Worm (Caenorhabditis elegans): ENCODE results near the gene dop-5.

Gene dop-5

DNA sequence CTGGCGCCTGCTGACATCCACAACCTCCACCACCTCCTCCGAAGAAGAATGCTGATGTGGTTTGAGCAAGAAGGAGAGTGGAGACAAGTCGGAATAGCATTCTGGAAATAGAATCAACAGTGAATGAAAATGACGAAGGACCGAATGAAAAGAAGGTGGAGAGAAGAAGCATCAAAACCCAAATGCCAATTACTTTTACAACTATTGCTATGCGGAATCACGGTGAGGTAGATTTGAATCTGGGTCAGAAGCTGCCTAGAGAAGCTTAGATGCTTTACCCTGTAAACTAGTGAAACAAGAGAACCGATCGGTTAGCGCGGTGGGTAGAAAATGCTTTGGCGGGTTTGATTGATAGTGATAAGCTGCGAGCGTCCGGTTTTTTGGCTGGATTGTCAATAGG is 19.1 kb downstream of the dop-5 start, which contains the start of gene grl-7:
Gene grl-7 (minus strand): TSS at position 101 of the 400 bp plus-strand sequence.
- no peak for TF ChIP-seq ztf-11 (tag; optimal IDR thresholded peaks at IDR 0.05)
- no peak for TF ChIP-seq mdl-1 (tag; optimal IDR thresholded peaks at IDR 0.05)
- no peak for TF ChIP-seq lsy-2 (tag; optimal IDR thresholded peaks at IDR 0.05)
- TF ChIP-seq nhr-237 (tag; optimal IDR thresholded peaks at IDR 0.05): no peak
- no peak for TF ChIP-seq nhr-23 (tag; optimal IDR thresholded peaks at IDR 0.05)
- no peak for TF ChIP-seq alr-1 (tag; optimal IDR thresholded peaks at IDR 0.05)
- TF ChIP-seq nhr-12 (tag; optimal IDR thresholded peaks at IDR 0.05): no peak
- no peak for TF ChIP-seq nhr-21 (tag; optimal IDR thresholded peaks at IDR 0.05)
- TF ChIP-seq unc-55 (GFP tag; optimal IDR thresholded peaks at IDR 0.05): no peak
- no peak for TF ChIP-seq R02D3.7 (tag; optimal IDR thresholded peaks at IDR 0.05)
- TF ChIP-seq unc-39 (tag; optimal IDR thresholded peaks at IDR 0.05): no peak
- TF ChIP-seq mbf-1 (tag; optimal IDR thresholded peaks at IDR 0.05): no peak
- no peak for TF ChIP-seq peb-1 (tag; optimal IDR thresholded peaks at IDR 0.05)

DNA sequence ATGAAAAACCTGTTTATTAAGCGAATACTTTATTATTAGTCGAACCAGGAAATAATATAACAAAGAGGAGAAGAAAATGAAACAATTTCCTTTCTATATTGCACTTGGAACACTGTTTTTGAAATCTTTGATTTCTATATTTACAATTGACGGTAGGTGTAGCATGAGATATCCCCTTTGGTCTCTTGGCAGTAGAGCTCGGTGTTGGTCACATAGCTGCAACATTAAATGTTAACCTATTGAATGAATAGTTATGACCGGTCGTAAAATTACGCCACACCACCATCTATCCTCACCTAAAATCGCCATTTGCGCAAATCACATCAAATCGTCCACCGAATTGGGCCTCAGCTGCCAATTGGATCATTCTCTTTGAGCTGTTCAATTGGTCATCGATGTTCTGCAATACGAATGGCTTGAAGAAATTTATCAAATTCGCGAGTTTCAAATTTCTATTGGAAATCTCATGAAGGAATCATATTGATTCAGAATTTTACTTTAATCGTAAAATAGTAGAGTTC is 21.2 kb downstream of the dop-5 start:
- TF ChIP-seq ztf-1 (GFP tag; conservative IDR thresholded peaks at IDR 0.05) (no peak), ceh-82 (tag; optimal IDR thresholded peaks at IDR 0.05) (no peak), zag-1 (tag; optimal IDR thresholded peaks at IDR 0.05) (no peak), lin-39 (tag; optimal IDR thresholded peaks at IDR 0.05) (no peak), skn-1 (tag; optimal IDR thresholded peaks at IDR 0.05) (no peak), dmd-4 (tag; optimal IDR thresholded peaks at IDR 0.05) (no peak), lin-13 (GFP tag; optimal IDR thresholded peaks at IDR 0.05) (no peak), C34F6.9 (tag; optimal IDR thresholded peaks at IDR 0.05) (no peak), ceh-16 (tag; optimal IDR thresholded peaks at IDR 0.05) (no peak), nhr-10 (tag; optimal IDR thresholded peaks at IDR 0.05) (no peak), ama-1 (optimal IDR thresholded peaks at IDR 0.05) (no peak), peb-1 (tag; optimal IDR thresholded peaks at IDR 0.05) (no peak), unc-39 (tag; optimal IDR thresholded peaks at IDR 0.05) (no peak), nhr-21 (tag; optimal IDR thresholded peaks at IDR 0.05) (no peak), elt-1 (tag; optimal IDR thresholded peaks at IDR 0.05) (no peak), nhr-129 (tag; optimal IDR thresholded peaks at IDR 0.05) (no peak), nhr-12 (tag; optimal IDR thresholded peaks at IDR 0.05) (no peak), nhr-25 (tag; optimal IDR thresholded peaks at IDR 0.05) (no peak), alr-1 (tag; optimal IDR thresholded peaks at IDR 0.05) (no peak), aly-2 (tag; optimal IDR thresholded peaks at IDR 0.05) (no peak)

- no peak for TF ChIP-seq lin-39 (tag; optimal IDR thresholded peaks at IDR 0.05)
- TF ChIP-seq mab-5 (tag; optimal IDR thresholded peaks at IDR 0.05): no peak
- TF ChIP-seq ceh-82 (tag; optimal IDR thresholded peaks at IDR 0.05): no peak
- no peak for TF ChIP-seq unc-62 (GFP tag; optimal IDR thresholded peaks at IDR 0.05)
- no peak for TF ChIP-seq nhr-23 (tag; optimal IDR thresholded peaks at IDR 0.05)
- TF ChIP-seq sma-9 (GFP tag; optimal IDR thresholded peaks at IDR 0.05): no peak
- TF ChIP-seq sma-9 (tag; optimal IDR thresholded peaks at IDR 0.05): no peak
- no peak for TF ChIP-seq nhr-21 (tag; optimal IDR thresholded peaks at IDR 0.05)
- no peak for TF ChIP-seq blmp-1 (tag; optimal IDR thresholded peaks at IDR 0.05; ENCODE audit: insufficient read depth)
- TF ChIP-seq elt-3 (tag; optimal IDR thresholded peaks at IDR 0.05): no peak
- TF ChIP-seq Y55F3AM.14 (GFP tag; optimal IDR thresholded peaks at IDR 0.05): no peak
- TF ChIP-seq nhr-25 (tag; optimal IDR thresholded peaks at IDR 0.05): no peak
- TF ChIP-seq lsy-2 (tag; optimal IDR thresholded peaks at IDR 0.05): no peak
- no peak for TF ChIP-seq nhr-237 (tag; optimal IDR thresholded peaks at IDR 0.05)
Observed at ce11 chrV:11344112-11344511, 21.9 kb downstream of the dop-5 start.

- TF ChIP-seq ztf-1 (GFP tag; conservative IDR thresholded peaks at IDR 0.05) (no peak), ama-1 (optimal IDR thresholded peaks at IDR 0.05) (no peak), sem-4 (tag; optimal IDR thresholded peaks at IDR 0.05) (no peak), nhr-25 (tag; optimal IDR thresholded peaks at IDR 0.05) (no peak), sma-3 (GFP tag; optimal IDR thresholded peaks at IDR 0.05) (no peak), mbf-1 (tag; optimal IDR thresholded peaks at IDR 0.05) (no peak), lin-39 (tag; optimal IDR thresholded peaks at IDR 0.05) (no peak), nhr-77 (tag; optimal IDR thresholded peaks at IDR 0.05) (no peak), sma-9 (GFP tag; optimal IDR thresholded peaks at IDR 0.05) (no peak), sma-9 (tag; optimal IDR thresholded peaks at IDR 0.05) (no peak), egl-27 (tag; optimal IDR thresholded peaks at IDR 0.05) (no peak), ceh-16 (tag; optimal IDR thresholded peaks at IDR 0.05) (no peak), unc-62 (GFP tag; optimal IDR thresholded peaks at IDR 0.05) (no peak), ceh-82 (tag; optimal IDR thresholded peaks at IDR 0.05) (no peak), Y55F3AM.14 (GFP tag; optimal IDR thresholded peaks at IDR 0.05) (no peak), snpc-4 (tag; optimal IDR thresholded peaks at IDR 0.05) (no peak), skn-1 (tag; optimal IDR thresholded peaks at IDR 0.05) (no peak)
Observed at ce11 chrV:11341913-11342312, 24.1 kb downstream of the dop-5 start, which contains the start of gene T02E9.5. TSS of gene T02E9.5 (plus strand) at chrV:11342233.
